Worm (Caenorhabditis elegans): ENCODE results near the gene unc-9.

DNA sequence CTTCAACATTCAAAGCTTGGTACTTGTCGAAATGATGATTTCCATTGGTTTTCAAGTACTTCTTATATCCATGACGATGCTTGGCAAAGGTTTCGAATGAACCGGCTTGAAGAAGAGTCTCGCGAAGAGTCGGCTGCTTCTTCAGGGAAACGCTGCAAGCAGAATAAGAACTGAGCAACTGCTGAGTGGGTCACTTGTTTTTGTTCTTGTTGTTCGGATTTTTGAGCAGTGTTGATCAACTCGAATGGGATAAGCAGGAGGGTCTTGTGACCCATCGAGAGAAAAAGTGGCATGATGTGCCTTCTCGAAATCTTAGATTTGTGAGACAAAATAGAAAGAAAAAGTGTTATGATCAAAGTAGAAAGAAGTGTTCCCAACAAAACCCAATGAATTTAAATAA lies 19.0 kb downstream of the unc-9 start:
- TF ChIP-seq snpc-4 (tag; optimal IDR thresholded peaks at IDR 0.05) (no peak), pqm-1 (tag; optimal IDR thresholded peaks at IDR 0.05) (no peak), fos-1 (tag; optimal IDR thresholded peaks at IDR 0.05) (no peak), pha-4 (GFP tag; IDR thresholded peaks at IDR 0.05) (no peak), pha-4 (tag; optimal IDR thresholded peaks at IDR 0.05) (no peak), tra-1 (GFP tag; IDR thresholded peaks at IDR 0.05) (no peak), ztf-11 (tag; optimal IDR thresholded peaks at IDR 0.05) (no peak), zag-1 (tag; optimal IDR thresholded peaks at IDR 0.05) (no peak), zfp-2 (tag; optimal IDR thresholded peaks at IDR 0.05) (no peak), jun-1 (tag; optimal IDR thresholded peaks at IDR 0.05) (no peak)

Measured in whole organism, L4 larva.